Worm (Caenorhabditis elegans): ENCODE results near the gene clec-9.
A peak's percentile ranks its signal among the peaks of the same experiment; 100 is the strongest.

clec-9 gene

ce11 chrV:16729961-16730360 is 23.5 kb upstream of the clec-9 start, which contains the start of gene srz-99:
Gene srz-99, plus strand, starts transcription at chrV:16730261.
- TF ChIP-seq him-1 (tag; optimal IDR thresholded peaks at IDR 0.05) (no peak), dao-5 (tag; optimal IDR thresholded peaks at IDR 0.05) (no peak), W03F9.2 (tag; optimal IDR thresholded peaks at IDR 0.05) (no peak)

ce11 chrV:16728431-16728830 is 22.0 kb upstream of the clec-9 start, which contains the start of gene fbxa-127:
Gene fbxa-127, plus strand, starts transcription at chrV:16728731.
- TF ChIP-seq dao-5 (tag; optimal IDR thresholded peaks at IDR 0.05): no peak
- TF ChIP-seq W03F9.2 (tag; optimal IDR thresholded peaks at IDR 0.05): no peak
- TF ChIP-seq him-1 (tag; optimal IDR thresholded peaks at IDR 0.05): no peak

- TF ChIP-seq him-1 (tag; optimal IDR thresholded peaks at IDR 0.05): no peak
- TF ChIP-seq dao-5 (tag; optimal IDR thresholded peaks at IDR 0.05): no peak
- TF ChIP-seq W03F9.2 (tag; optimal IDR thresholded peaks at IDR 0.05): no peak
Measured at ce11 chrV:16726915-16727314, 20.5 kb upstream of the clec-9 start, which contains the start of gene T25E12.14. Gene T25E12.14, plus strand, starts transcription at chrV:16727215.

ce11 chrV:16725955-16726354 is 19.5 kb upstream of the clec-9 start:
- no peak for TF ChIP-seq dao-5 (tag; optimal IDR thresholded peaks at IDR 0.05)
- peak; percentile 47 for TF ChIP-seq W03F9.2 (tag; optimal IDR thresholded peaks at IDR 0.05)
- no peak for TF ChIP-seq him-1 (tag; optimal IDR thresholded peaks at IDR 0.05)

- no peak for TF ChIP-seq him-1 (tag; optimal IDR thresholded peaks at IDR 0.05)
Measured at ce11 chrV:16724574-16724973, 18.1 kb upstream of the clec-9 start.

ce11 chrV:16723744-16724143 is 17.3 kb upstream of the clec-9 start, which contains the start of gene nhr-112:
Gene nhr-112, minus strand, starts transcription at chrV:16723844.
- TF ChIP-seq W03F9.2 (tag; optimal IDR thresholded peaks at IDR 0.05): no peak

- no peak for TF ChIP-seq dao-5 (tag; optimal IDR thresholded peaks at IDR 0.05)
Measured at ce11 chrV:16716574-16716973, 10.1 kb upstream of the clec-9 start, which contains the start of gene srh-137. Gene srh-137, minus strand, starts transcription at chrV:16716674.

- TF ChIP-seq him-1 (tag; optimal IDR thresholded peaks at IDR 0.05): no peak
- TF ChIP-seq W03F9.2 (tag; optimal IDR thresholded peaks at IDR 0.05): no peak
- no peak for TF ChIP-seq dao-5 (tag; optimal IDR thresholded peaks at IDR 0.05)
Measured at ce11 chrV:16713797-16714196, 7.3 kb upstream of the clec-9 start.

ce11 chrV:16699752-16700259 is 6.6 kb downstream of the clec-9 start, which contains the start of gene Y70C5C.1:
Gene Y70C5C.1, plus strand, starts transcription at chrV:16700209.
- no peak for TF ChIP-seq dao-5 (tag; optimal IDR thresholded peaks at IDR 0.05)
- TF ChIP-seq him-1 (tag; optimal IDR thresholded peaks at IDR 0.05): no peak
- TF ChIP-seq W03F9.2 (tag; optimal IDR thresholded peaks at IDR 0.05): no peak

ce11 chrV:16697178-16697577 is 9.3 kb downstream of the clec-9 start, which contains the start of gene srw-41:
Gene srw-41, plus strand, starts transcription at chrV:16697478.
- no peak for TF ChIP-seq him-1 (tag; optimal IDR thresholded peaks at IDR 0.05)
- TF ChIP-seq dao-5 (tag; optimal IDR thresholded peaks at IDR 0.05): no peak
- TF ChIP-seq W03F9.2 (tag; optimal IDR thresholded peaks at IDR 0.05): no peak

ce11 chrV:16695499-16695898 is 10.9 kb downstream of the clec-9 start:
- no peak for TF ChIP-seq W03F9.2 (tag; optimal IDR thresholded peaks at IDR 0.05)
- TF ChIP-seq him-1 (tag; optimal IDR thresholded peaks at IDR 0.05): no peak
- TF ChIP-seq dao-5 (tag; optimal IDR thresholded peaks at IDR 0.05): no peak

- TF ChIP-seq W03F9.2 (tag; optimal IDR thresholded peaks at IDR 0.05): no peak
- TF ChIP-seq dao-5 (tag; optimal IDR thresholded peaks at IDR 0.05): no peak
- TF ChIP-seq him-1 (tag; optimal IDR thresholded peaks at IDR 0.05): no peak
Measured at ce11 chrV:16694538-16694937, 11.9 kb downstream of the clec-9 start, which contains the start of gene srz-101. Gene srz-101, plus strand, starts transcription at chrV:16694838.

- TF ChIP-seq W03F9.2 (tag; optimal IDR thresholded peaks at IDR 0.05) (no peak), dao-5 (tag; optimal IDR thresholded peaks at IDR 0.05) (no peak), him-1 (tag; optimal IDR thresholded peaks at IDR 0.05) (no peak)
Measured at ce11 chrV:16693732-16694131, 12.7 kb downstream of the clec-9 start, which contains the start of gene srw-42. Gene srw-42, minus strand, starts transcription at chrV:16693832.

- no peak for TF ChIP-seq dao-5 (tag; optimal IDR thresholded peaks at IDR 0.05)
Measured at ce11 chrV:16692988-16693387, 13.5 kb downstream of the clec-9 start.

- TF ChIP-seq him-1 (tag; optimal IDR thresholded peaks at IDR 0.05): no peak
- no peak for TF ChIP-seq dao-5 (tag; optimal IDR thresholded peaks at IDR 0.05)
- no peak for TF ChIP-seq W03F9.2 (tag; optimal IDR thresholded peaks at IDR 0.05)
Measured at ce11 chrV:16687227-16687626, 19.2 kb downstream of the clec-9 start, which contains the start of gene srz-102. Gene srz-102, plus strand, starts transcription at chrV:16687527.

Measured in whole organism, L4/young adult.